Fruit fly (Drosophila melanogaster) whole organism, embryonic: ENCODE results near the gene CG14646.
A peak's percentile ranks its signal among the peaks of the same experiment; 100 is the strongest.

ENCODE experiments used
- Aef1 ChIP-seq: fragments of 200-800 bp; sonication (Bioruptor generic); IDR thresholded peaks from 3 replicates; pipeline ENCODE4 v1.3.6; 2022; ENCODE audit warnings: missing biosample characterization, missing genetic modification characterization
- Asciz ChIP-seq: fragments of 200-800 bp; sonication (Bioruptor generic); optimal IDR thresholded peaks from 2 replicates; lab custom pipeline; 2017; ENCODE audit warnings: missing biosample characterization, mild to moderate bottlenecking, missing genetic modification characterization, missing genetic modification reagents
- CG12071 ChIP-seq: fragments of 200-800 bp; sonication (Bioruptor generic); optimal IDR thresholded peaks from 3 replicates; lab custom pipeline; 2018; ENCODE audit warnings: missing biosample characterization, mild to moderate bottlenecking, missing genetic modification characterization
- CG13624 ChIP-seq: fragments of 200-800 bp; sonication (Bioruptor generic); optimal IDR thresholded peaks from 2 replicates; lab custom pipeline; 2016; ENCODE audit warnings: missing biosample characterization, missing genetic modification characterization
- CG13775 ChIP-seq: fragments of 200-800 bp; sonication (Bioruptor generic); optimal IDR thresholded peaks from 3 replicates; lab custom pipeline; 2017; ENCODE audit warnings: missing biosample characterization, mild to moderate bottlenecking, missing genetic modification characterization
- CG14014 ChIP-seq: fragments of 200-800 bp; sonication (Bioruptor generic); IDR thresholded peaks from 2 replicates; pipeline ENCODE4 v1.3.6; 2022; ENCODE audit warnings: missing biosample characterization, missing genetic modification characterization
- CG14050 ChIP-seq: fragments of 200-800 bp; sonication (Bioruptor generic); IDR thresholded peaks from 3 replicates; pipeline ENCODE4 v1.3.6; 2022; ENCODE audit warnings: missing biosample characterization, missing genetic modification characterization
- CG14667 ChIP-seq: fragments of 200-800 bp; sonication (Bioruptor generic); IDR thresholded peaks from 2 replicates; pipeline ENCODE4 v1.3.6; 2022; ENCODE audit warnings: missing biosample characterization, missing genetic modification characterization
- CG1529 ChIP-seq: fragments of 200-800 bp; sonication (Bioruptor generic); optimal IDR thresholded peaks from 3 replicates; lab custom pipeline; 2018; ENCODE audit warnings: missing biosample characterization, missing genetic modification characterization
- CG15514 ChIP-seq: fragments of 200-800 bp; sonication (Bioruptor generic); optimal IDR thresholded peaks from 3 replicates; lab custom pipeline; 2017; ENCODE audit warnings: missing biosample characterization, missing genetic modification characterization, mild to moderate bottlenecking, moderate library complexity, missing genetic modification reagents
- CG1603 ChIP-seq: fragments of 200-800 bp; sonication (Bioruptor generic); optimal IDR thresholded peaks from 2 replicates; lab custom pipeline; 2019; ENCODE audit warnings: missing biosample characterization, mild to moderate bottlenecking, missing genetic modification characterization, moderate library complexity
- CG17186 ChIP-seq: fragments of 200-800 bp; sonication (Bioruptor generic); optimal IDR thresholded peaks from 3 replicates; lab custom pipeline; 2017; ENCODE audit warnings: missing biosample characterization, missing genetic modification reagents, missing genetic modification characterization
- CG17802 ChIP-seq: fragments of 200-800 bp; sonication (Bioruptor generic); optimal IDR thresholded peaks from 2 replicates; lab custom pipeline; 2018; ENCODE audit warnings: missing biosample characterization, mild to moderate bottlenecking, missing genetic modification characterization, moderate library complexity
- CG18619 ChIP-seq: fragments of 200-800 bp; sonication (Bioruptor generic); optimal IDR thresholded peaks from 3 replicates; lab custom pipeline; 2017; ENCODE audit warnings: missing biosample characterization, mild to moderate bottlenecking, missing genetic modification characterization
- CG2889 ChIP-seq: fragments of 200-800 bp; sonication (Bioruptor generic); IDR thresholded peaks from 3 replicates; pipeline ENCODE4 v1.3.6; 2022; ENCODE audit warnings: missing biosample characterization, missing genetic modification characterization
- CG32532 ChIP-seq: fragments of 200-800 bp; sonication (Bioruptor generic); IDR thresholded peaks from 2 replicates; pipeline ENCODE4 v1.3.6; 2022; ENCODE audit warnings: missing biosample characterization, missing genetic modification characterization
- CG3995 ChIP-seq: fragments of 200-800 bp; sonication (Bioruptor generic); optimal IDR thresholded peaks from 3 replicates; lab custom pipeline; 2016; ENCODE audit warnings: missing biosample characterization, missing genetic modification characterization
- CG43689 ChIP-seq: fragments of 200-800 bp; sonication (Bioruptor generic); IDR thresholded peaks from 2 replicates; pipeline ENCODE4 v1.3.6; 2022; ENCODE audit warnings: missing biosample characterization, missing genetic modification characterization
- CG5245 ChIP-seq: fragments of 200-800 bp; sonication (Bioruptor generic); optimal IDR thresholded peaks from 3 replicates; lab custom pipeline; 2016; ENCODE audit warnings: missing biosample characterization, missing genetic modification characterization
- CG6813 ChIP-seq: fragments of 200-800 bp; sonication (Bioruptor generic); optimal IDR thresholded peaks from 2 replicates; lab custom pipeline; 2017; ENCODE audit warnings: missing biosample characterization, missing genetic modification characterization, mild to moderate bottlenecking, moderate library complexity, missing genetic modification reagents
- CG7839 ChIP-seq: fragments of 200-800 bp; sonication (Bioruptor generic); optimal IDR thresholded peaks from 3 replicates; lab custom pipeline; 2018; ENCODE audit warnings: missing biosample characterization, mild to moderate bottlenecking, missing genetic modification characterization, moderate library complexity
- CG7928 ChIP-seq: fragments of 200-800 bp; sonication (Bioruptor generic); optimal IDR thresholded peaks from 2 replicates; lab custom pipeline; 2017; ENCODE audit warnings: missing biosample characterization, mild to moderate bottlenecking, missing genetic modification characterization
- CG8089 ChIP-seq: fragments of 200-800 bp; sonication (Bioruptor generic); optimal IDR thresholded peaks from 3 replicates; lab custom pipeline; 2016; ENCODE audit warnings: missing biosample characterization, missing genetic modification characterization
- CG8478 ChIP-seq: fragments of >200 bp; optimal IDR thresholded peaks from 2 replicates; lab custom pipeline; 2018
- CG9797 ChIP-seq: fragments of 200-800 bp; sonication (Bioruptor generic); optimal IDR thresholded peaks from 3 replicates; lab custom pipeline; 2018; ENCODE audit warnings: missing biosample characterization, mild to moderate bottlenecking, missing genetic modification characterization
- CG9932 ChIP-seq: fragments of 200-800 bp; sonication (Bioruptor generic); IDR thresholded peaks from 2 replicates; pipeline ENCODE4 v1.3.6; 2022; ENCODE audit warnings: missing biosample characterization, missing genetic modification characterization
- Dad ChIP-seq: fragments of 200-800 bp; sonication (Bioruptor generic); optimal IDR thresholded peaks from 3 replicates; lab custom pipeline; 2016; ENCODE audit warnings: missing biosample characterization, missing genetic modification characterization
- Fer3 ChIP-seq: fragments of 200-800 bp; sonication (Bioruptor generic); optimal IDR thresholded peaks from 2 replicates; lab custom pipeline; 2018; ENCODE audit warnings: missing biosample characterization, mild to moderate bottlenecking, missing genetic modification characterization, moderate library complexity
- Hmr ChIP-seq: fragments of 200-800 bp; sonication (Bioruptor generic); optimal IDR thresholded peaks from 3 replicates; lab custom pipeline; 2017; ENCODE audit warnings: mild to moderate bottlenecking, missing biosample characterization, missing genetic modification reagents, missing genetic modification characterization
- Hr3 ChIP-seq: fragments of 200-800 bp; sonication (Bioruptor generic); optimal IDR thresholded peaks from 3 replicates; lab custom pipeline; 2016; ENCODE audit warnings: missing biosample characterization, missing genetic modification characterization
- Hr78 ChIP-seq, 2 experiments: fragments of 200-800 bp in 1 of 2; fragments of >200 bp in 1 of 2; sonication (Bioruptor generic) in 1 of 2; optimal IDR thresholded peaks; 2 replicates each; lab custom pipeline; 2017 to 2019; ENCODE audit warnings: missing biosample characterization in 2 of 2, missing genetic modification characterization in 2 of 2, mild to moderate bottlenecking in 1 of 2, moderate library complexity in 1 of 2
- Mad ChIP-seq: fragments of 200-800 bp; sonication (Bioruptor generic); optimal IDR thresholded peaks from 2 replicates; lab custom pipeline; 2016; ENCODE audit warnings: missing biosample characterization, missing genetic modification characterization
- Pdp1 ChIP-seq, 2 experiments: fragments of 200-800 bp; sonication (Bioruptor generic); optimal IDR thresholded peaks; 3 replicates each; lab custom pipeline; 2016; ENCODE audit warnings: missing biosample characterization in 2 of 2, missing genetic modification characterization in 2 of 2, mild to moderate bottlenecking in 1 of 2, moderate library complexity in 1 of 2
- Ravus ChIP-seq: fragments of 200-800 bp; sonication (Bioruptor generic); IDR thresholded peaks from 2 replicates; pipeline ENCODE4 v1.3.6; 2022; ENCODE audit warnings: missing biosample characterization, missing genetic modification characterization
- amos ChIP-seq: fragments of 200-800 bp; sonication (Bioruptor generic); IDR thresholded peaks from 2 replicates; pipeline ENCODE4 v1.3.6; 2022; ENCODE audit warnings: missing biosample characterization, missing genetic modification characterization; ENCODE audit not compliant: partially characterized antibody
- az2 ChIP-seq: fragments of 200-800 bp; sonication (Bioruptor generic); optimal IDR thresholded peaks from 3 replicates; lab custom pipeline; 2016; ENCODE audit warnings: missing biosample characterization, missing genetic modification characterization
- chm ChIP-seq: fragments of 200-800 bp; sonication (Bioruptor generic); IDR thresholded peaks from 2 replicates; pipeline ENCODE4 v1.3.6; 2022; ENCODE audit warnings: missing biosample characterization, missing genetic modification characterization
- danr ChIP-seq: fragments of 200-800 bp; sonication (Bioruptor generic); IDR thresholded peaks from 2 replicates; pipeline ENCODE4 v1.3.6; 2022; ENCODE audit warnings: missing biosample characterization, missing genetic modification characterization
- disco-r ChIP-seq: fragments of 200-800 bp; sonication (Bioruptor generic); optimal IDR thresholded peaks from 2 replicates; lab custom pipeline; 2016; ENCODE audit warnings: missing biosample characterization, missing genetic modification characterization
- dm ChIP-seq: fragments of 200-800 bp; sonication (Bioruptor generic); optimal IDR thresholded peaks from 3 replicates; lab custom pipeline; 2016; ENCODE audit warnings: missing biosample characterization, missing genetic modification characterization
- fd64A ChIP-seq: fragments of 200-800 bp; sonication (Bioruptor generic); optimal IDR thresholded peaks from 3 replicates; lab custom pipeline; 2018; ENCODE audit warnings: missing biosample characterization, mild to moderate bottlenecking, missing genetic modification characterization
- fru ChIP-seq: fragments of >200 bp; optimal IDR thresholded peaks from 2 replicates; lab custom pipeline; 2017
- grau ChIP-seq: fragments of 200-800 bp; optimal IDR thresholded peaks from 3 replicates; lab custom pipeline; 2019; ENCODE audit warnings: missing biosample characterization, mild to moderate bottlenecking, missing genetic modification characterization, moderate library complexity
- jing ChIP-seq: fragments of 200-800 bp; sonication (Bioruptor generic); optimal IDR thresholded peaks from 2 replicates; lab custom pipeline; 2018; ENCODE audit warnings: missing biosample characterization, mild to moderate bottlenecking, missing genetic modification characterization
- kah ChIP-seq: fragments of 200-800 bp; sonication (Bioruptor generic); optimal IDR thresholded peaks from 2 replicates; lab custom pipeline; 2018; ENCODE audit warnings: missing biosample characterization, mild to moderate bottlenecking, missing genetic modification characterization
- pnt ChIP-seq: fragments of 200-800 bp; sonication (Bioruptor generic); optimal IDR thresholded peaks from 3 replicates; lab custom pipeline; 2016; ENCODE audit warnings: missing biosample characterization, missing genetic modification characterization
- prd ChIP-seq, 3 experiments: fragments of >200 bp in 2 of 3; fragments of 200-800 bp in 1 of 3; sonication (Bioruptor generic) in 1 of 3; optimal IDR thresholded peaks in 2 of 3; IDR thresholded peaks in 1 of 3; 2 replicates in 2 of 3; 3 replicates in 1 of 3; pipeline versions ENCODE4 v1.3.6 to Lab custom; 2017 to 2022; ENCODE audit warnings: missing biosample characterization in 1 of 3, missing genetic modification characterization in 1 of 3
- repo ChIP-seq: fragments of 200-800 bp; sonication (Bioruptor generic); optimal IDR thresholded peaks from 2 replicates; lab custom pipeline; 2016; ENCODE audit warnings: missing biosample characterization, missing genetic modification characterization
- sens ChIP-seq: fragments of 200-800 bp; sonication (Bioruptor generic); peaks from one replicate; lab custom pipeline; 2016; ENCODE audit warnings: missing biosample characterization, missing genetic modification characterization
- slp2 ChIP-seq: fragments of 200-800 bp; sonication (Bioruptor generic); optimal IDR thresholded peaks from 2 replicates; lab custom pipeline; 2016; ENCODE audit warnings: missing biosample characterization, missing genetic modification characterization
- sr ChIP-seq: fragments of 200-800 bp; sonication (Bioruptor generic); IDR thresholded peaks from 3 replicates; pipeline ENCODE4 v1.3.6; 2022; ENCODE audit warnings: missing biosample characterization, missing genetic modification characterization

The CG14646 gene

dm6 chr3R:4399810-4400496 lies 9.8 kb downstream of the CG14646 start (continued):
- no peak for TF ChIP-seq disco-r
- no peak for TF ChIP-seq pnt (GFP tag; lab: Kevin White, UChicago)
- peak; percentile 4 for TF ChIP-seq dm
- TF ChIP-seq CG17802 (tag; lab: Kevin White, UChicago): peak; percentile 98
- no peak for TF ChIP-seq CG18619
- TF ChIP-seq CG8089 (GFP tag; lab: Kevin White, UChicago): no peak
- TF ChIP-seq jing (GFP tag; lab: Kevin White, UChicago): no peak
- TF ChIP-seq CG3995 (GFP tag; lab: Kevin White, UChicago): peak; percentile 15
- TF ChIP-seq sr: no peak
- no peak for TF ChIP-seq CG12071 (GFP tag; lab: Kevin White, UChicago)
- no peak for TF ChIP-seq chm
- peak in 1 of 2 experiments; percentile 37 for TF ChIP-seq Hr78 (GFP tag; optimal IDR thresholded peaks at IDR 0.05; lab: Kevin White, UChicago)
- TF ChIP-seq Aef1: no peak
- no peak for TF ChIP-seq CG13624 (GFP tag; lab: Kevin White, UChicago)
- no peak for TF ChIP-seq Asciz
- TF ChIP-seq CG1529 (GFP tag; lab: Kevin White, UChicago): no peak
- no peak for TF ChIP-seq danr (GFP tag; lab: Robert Waterston, UW)
- no peak for TF ChIP-seq CG8478 (lab: Kevin White, UChicago)
- no peak for TF ChIP-seq Fer3 (tag; lab: Kevin White, UChicago)
- peak; percentile 39 for TF ChIP-seq Hr3 (GFP tag; lab: Kevin White, UChicago)
- TF ChIP-seq CG15514: peak; percentile 1
- TF ChIP-seq slp2 (GFP tag; lab: Kevin White, UChicago): no peak
- TF ChIP-seq CG13775 (GFP tag; lab: Kevin White, UChicago): peak; percentile 63
- TF ChIP-seq CG6813: no peak
- no peak for TF ChIP-seq Pdp1 (GFP tag; optimal IDR thresholded peaks at IDR 0.05; lab: Kevin White, UChicago)
- TF ChIP-seq CG43689 (GFP tag; lab: Robert Waterston, UW): no peak
- TF ChIP-seq CG7928 (GFP tag; lab: Kevin White, UChicago): no peak
- peak; percentile 64 for TF ChIP-seq CG9932
- no peak for TF ChIP-seq CG2889 (GFP tag; lab: Robert Waterston, UW)
- no peak for TF ChIP-seq az2
- no peak for TF ChIP-seq prd (optimal IDR thresholded peaks at IDR 0.05; lab: Kevin White, UChicago)
- TF ChIP-seq prd (GFP tag; IDR thresholded peaks at IDR 0.05; lab: Robert Waterston, UW): peak; percentile 48; the same call in 2 of the 3 replicates
- no peak for TF ChIP-seq fd64A
- TF ChIP-seq grau (tag; lab: Kevin White, UChicago): peak; percentile 30
- TF ChIP-seq CG5245 (GFP tag; lab: Kevin White, UChicago): no peak
- no peak for TF ChIP-seq CG14014 (GFP tag; lab: Robert Waterston, UW)
- TF ChIP-seq amos (GFP tag; lab: Robert Waterston, UW): peak; percentile 51
- no peak for TF ChIP-seq CG32532
- TF ChIP-seq CG9797 (GFP tag; lab: Kevin White, UChicago): no peak
- no peak for TF ChIP-seq Hmr
- no peak for TF ChIP-seq repo (GFP tag; lab: Kevin White, UChicago)
- no peak for TF ChIP-seq Dad (GFP tag; lab: Kevin White, UChicago)
- no peak for TF ChIP-seq CG14667
- peak; percentile 45 for TF ChIP-seq CG7839 (tag; lab: Kevin White, UChicago)
- TF ChIP-seq CG1603: peak; percentile 63
- TF ChIP-seq CG17186 (GFP tag; lab: Kevin White, UChicago): no peak
- TF ChIP-seq kah (GFP tag; lab: Kevin White, UChicago): no peak
- no peak for TF ChIP-seq Mad
- no peak for TF ChIP-seq CG14050 (GFP tag; lab: Robert Waterston, UW)
- peak; percentile 49 for TF ChIP-seq sens (GFP tag; lab: Kevin White, UChicago)
- no peak for TF ChIP-seq Ravus
- TF ChIP-seq fru (lab: Kevin White, UChicago): no peak
